Worm (Caenorhabditis elegans) whole organism, late embryonic: ENCODE measurements around the gene acr-23.

ENCODE experiments used
- F13H6.1 ChIP-seq: sonication (generic microtip); optimal IDR thresholded peaks from 2 replicates; lab custom pipeline; 2016; ENCODE audit warnings: missing genetic modification characterization, missing compliant biosample characterization
- ama-1 ChIP-seq: fragments of 150-350 bp; optimal IDR thresholded peaks from 2 replicates; lab custom pipeline; 2014
- hlh-8 ChIP-seq: sonication (generic microtip); optimal IDR thresholded peaks from 2 replicates; lab custom pipeline; 2016; ENCODE audit warnings: missing genotype, missing genetic modification characterization, missing compliant biosample characterization
- mec-3 ChIP-seq: sonication (generic microtip); optimal IDR thresholded peaks from 2 replicates; lab custom pipeline; 2016; ENCODE audit warnings: borderline replicate concordance, missing genetic modification characterization, missing compliant biosample characterization
- pag-3 ChIP-seq: sonication (generic microtip); optimal IDR thresholded peaks from 2 replicates; lab custom pipeline; 2016; ENCODE audit warnings: missing compliant biosample characterization, missing genetic modification characterization, borderline replicate concordance
- pat-9 ChIP-seq: fragments of 200-800 bp; sonication (Bioruptor generic); optimal IDR thresholded peaks from 2 replicates; lab custom pipeline; 2018; ENCODE audit warnings: mild to moderate bottlenecking, missing genetic modification characterization, moderate library complexity, missing compliant biosample characterization
- pha-4 ChIP-seq: fragments of 150-350 bp; optimal IDR thresholded peaks from 2 replicates; lab custom pipeline; 2018; ENCODE audit warnings: missing biosample characterization, missing genetic modification reagents, missing genetic modification characterization
- rnt-1 ChIP-seq: sonication (generic microtip); optimal IDR thresholded peaks from 2 replicates; lab custom pipeline; 2016; ENCODE audit warnings: missing genetic modification characterization, missing compliant biosample characterization
- tbx-2 ChIP-seq: sonication (generic microtip); optimal IDR thresholded peaks from 2 replicates; lab custom pipeline; 2016; ENCODE audit warnings: missing genetic modification characterization, missing compliant biosample characterization
- ttx-3 ChIP-seq: sonication (generic microtip); optimal IDR thresholded peaks from 2 replicates; lab custom pipeline; 2016; ENCODE audit warnings: missing genetic modification reagents, missing genetic modification characterization, missing compliant biosample characterization
- unc-55 ChIP-seq: sonication (generic microtip); optimal IDR thresholded peaks from 2 replicates; lab custom pipeline; 2017; ENCODE audit warnings: missing biosample characterization, missing genetic modification reagents, missing genetic modification characterization

- TF ChIP-seq rnt-1 (no peak), F13H6.1 (no peak), pha-4 (tag; lab: Kevin White, UChicago) (no peak), pat-9 (no peak), mec-3 (no peak), pag-3 (tag; lab: Kevin White, UChicago) (no peak), ama-1 (lab: Kevin White, UChicago) (no peak), ttx-3 (tag; lab: Kevin White, UChicago) (no peak), unc-55 (no peak), hlh-8 (tag; lab: Kevin White, UChicago) (no peak), tbx-2 (tag; lab: Kevin White, UChicago) (no peak)
Observed at ce11 chrV:3704688-3705087, 45.3 kb upstream of the acr-23 start, which contains the start of gene lin-40.
